Fruit fly (Drosophila melanogaster) whole organism, embryonic: Measurements from ENCODE around the gene chif.

ENCODE experiments used
- CG10209 ChIP-seq: fragments of 200-800 bp; sonication (Bioruptor generic); optimal IDR thresholded peaks from 3 replicates; lab custom pipeline; 2017; ENCODE audit warnings: missing biosample characterization, mild to moderate bottlenecking, missing genetic modification characterization, missing genetic modification reagents
- CG10979 ChIP-seq: fragments of 200-800 bp; sonication (Bioruptor generic); optimal IDR thresholded peaks from 2 replicates; lab custom pipeline; 2018; ENCODE audit warnings: missing biosample characterization, mild to moderate bottlenecking, missing genetic modification characterization, moderate library complexity
- CG11398 ChIP-seq: fragments of 200-800 bp; sonication (Bioruptor generic); optimal IDR thresholded peaks from 2 replicates; lab custom pipeline; 2016; ENCODE audit warnings: missing biosample characterization, missing genetic modification characterization
- CG12942 ChIP-seq: fragments of 200-800 bp; sonication (Bioruptor generic); optimal IDR thresholded peaks from 3 replicates; lab custom pipeline; 2016; ENCODE audit warnings: missing biosample characterization, missing genetic modification characterization
- CG17186 ChIP-seq: fragments of 200-800 bp; sonication (Bioruptor generic); optimal IDR thresholded peaks from 3 replicates; lab custom pipeline; 2017; ENCODE audit warnings: missing biosample characterization, missing genetic modification reagents, missing genetic modification characterization
- CG17328 ChIP-seq: fragments of 200-800 bp; sonication (Bioruptor generic); IDR thresholded peaks from 2 replicates; pipeline ENCODE4 v1.3.6; 2022; ENCODE audit warnings: missing biosample characterization, missing genetic modification characterization
- CG2712 ChIP-seq: fragments of 200-800 bp; optimal IDR thresholded peaks from 3 replicates; lab custom pipeline; 2019; ENCODE audit warnings: missing biosample characterization, mild to moderate bottlenecking, missing genetic modification characterization, moderate library complexity
- CG2889 ChIP-seq: fragments of 200-800 bp; sonication (Bioruptor generic); IDR thresholded peaks from 3 replicates; pipeline ENCODE4 v1.3.6; 2022; ENCODE audit warnings: missing biosample characterization, missing genetic modification characterization
- CG31224 ChIP-seq: fragments of 200-800 bp; sonication (Bioruptor generic); IDR thresholded peaks from 2 replicates; pipeline ENCODE4 v1.3.6; 2022; ENCODE audit warnings: missing biosample characterization, missing genetic modification characterization
- CG7839 ChIP-seq: fragments of 200-800 bp; sonication (Bioruptor generic); optimal IDR thresholded peaks from 3 replicates; lab custom pipeline; 2018; ENCODE audit warnings: missing biosample characterization, mild to moderate bottlenecking, missing genetic modification characterization, moderate library complexity
- CG8089 ChIP-seq: fragments of 200-800 bp; sonication (Bioruptor generic); optimal IDR thresholded peaks from 3 replicates; lab custom pipeline; 2016; ENCODE audit warnings: missing biosample characterization, missing genetic modification characterization
- CG9609 ChIP-seq: fragments of 200-800 bp; sonication (Bioruptor generic); optimal IDR thresholded peaks from 3 replicates; lab custom pipeline; 2016; ENCODE audit warnings: missing biosample characterization, missing genetic modification characterization
- Dad ChIP-seq: fragments of 200-800 bp; sonication (Bioruptor generic); optimal IDR thresholded peaks from 3 replicates; lab custom pipeline; 2016; ENCODE audit warnings: missing biosample characterization, missing genetic modification characterization
- Dref ChIP-seq: fragments of 200-800 bp; sonication (Bioruptor generic); IDR thresholded peaks from 2 replicates; pipeline ENCODE4 v1.3.6; 2022; ENCODE audit warnings: missing biosample characterization, missing genetic modification characterization
- E2f2 ChIP-seq: fragments of 200-800 bp; sonication (Bioruptor generic); IDR thresholded peaks from 2 replicates; pipeline ENCODE4 v1.3.6; 2022; ENCODE audit warnings: missing biosample characterization, missing genetic modification characterization
- Ets97D ChIP-seq: fragments of 200-800 bp; sonication (Bioruptor generic); optimal IDR thresholded peaks from 3 replicates; lab custom pipeline; 2016; ENCODE audit warnings: missing biosample characterization, missing genetic modification characterization
- Hr78 ChIP-seq, 2 experiments: fragments of 200-800 bp in 1 of 2; fragments of >200 bp in 1 of 2; sonication (Bioruptor generic) in 1 of 2; optimal IDR thresholded peaks; 2 replicates each; lab custom pipeline; 2017 to 2019; ENCODE audit warnings: missing biosample characterization in 2 of 2, missing genetic modification characterization in 2 of 2, mild to moderate bottlenecking in 1 of 2, moderate library complexity in 1 of 2
- Hsf ChIP-seq: fragments of 200-800 bp; sonication (Bioruptor generic); optimal IDR thresholded peaks from 3 replicates; lab custom pipeline; 2016; ENCODE audit warnings: missing biosample characterization, missing genetic modification characterization
- NC2α ChIP-seq: fragments of 200-800 bp; sonication (Bioruptor generic); optimal IDR thresholded peaks from 2 replicates; lab custom pipeline; 2016; ENCODE audit warnings: missing biosample characterization, missing genetic modification characterization
- Nf-YB ChIP-seq: fragments of 200-800 bp; sonication (Bioruptor generic); optimal IDR thresholded peaks from 3 replicates; lab custom pipeline; 2019; ENCODE audit warnings: missing biosample characterization, mild to moderate bottlenecking, missing genetic modification characterization, moderate library complexity
- Optix ChIP-seq: fragments of 200-800 bp; sonication (Bioruptor generic); IDR thresholded peaks from 3 replicates; pipeline ENCODE4 v1.3.6; 2022; ENCODE audit warnings: missing biosample characterization, missing genetic modification characterization
- Pdp1 ChIP-seq, 2 experiments: fragments of 200-800 bp; sonication (Bioruptor generic); optimal IDR thresholded peaks; 3 replicates each; lab custom pipeline; 2016; ENCODE audit warnings: missing biosample characterization in 2 of 2, missing genetic modification characterization in 2 of 2, mild to moderate bottlenecking in 1 of 2, moderate library complexity in 1 of 2
- Sin3A ChIP-seq: fragments of >200 bp; optimal IDR thresholded peaks from 2 replicates; lab custom pipeline; 2018
- Sox102F ChIP-seq: fragments of 200-800 bp; sonication (Bioruptor generic); optimal IDR thresholded peaks from 2 replicates; lab custom pipeline; 2018; ENCODE audit warnings: missing biosample characterization, mild to moderate bottlenecking, missing genetic modification characterization, moderate library complexity
- Spps ChIP-seq: fragments of 200-800 bp; sonication (Bioruptor generic); optimal IDR thresholded peaks from 2 replicates; lab custom pipeline; 2018; ENCODE audit warnings: missing biosample characterization, mild to moderate bottlenecking, missing genetic modification characterization
- ac ChIP-seq: fragments of 200-800 bp; sonication (Bioruptor generic); optimal IDR thresholded peaks from 3 replicates; lab custom pipeline; 2017; ENCODE audit warnings: missing biosample characterization, mild to moderate bottlenecking, missing genetic modification characterization
- chif ChIP-seq, 2 experiments: fragments of 200-800 bp; sonication (Bioruptor generic); optimal IDR thresholded peaks; 3 replicates each; lab custom pipeline; 2016; ENCODE audit warnings: missing biosample characterization in 2 of 2, missing genetic modification characterization in 2 of 2
- chm ChIP-seq: fragments of 200-800 bp; sonication (Bioruptor generic); IDR thresholded peaks from 2 replicates; pipeline ENCODE4 v1.3.6; 2022; ENCODE audit warnings: missing biosample characterization, missing genetic modification characterization
- corto ChIP-seq: fragments of 200-800 bp; sonication (Bioruptor generic); optimal IDR thresholded peaks from 2 replicates; lab custom pipeline; 2016; ENCODE audit warnings: missing biosample characterization, mild to moderate bottlenecking, missing genetic modification characterization, moderate library complexity
- fd102C ChIP-seq: fragments of 200-800 bp; sonication (Bioruptor generic); optimal IDR thresholded peaks from 2 replicates; lab custom pipeline; 2018; ENCODE audit warnings: missing biosample characterization, mild to moderate bottlenecking, missing genetic modification characterization, moderate library complexity
- fd3F ChIP-seq: fragments of 200-800 bp; sonication (Bioruptor generic); optimal IDR thresholded peaks from 2 replicates; lab custom pipeline; 2018; ENCODE audit warnings: missing biosample characterization, mild to moderate bottlenecking, missing genetic modification characterization, moderate library complexity
- fd64A ChIP-seq: fragments of 200-800 bp; sonication (Bioruptor generic); optimal IDR thresholded peaks from 3 replicates; lab custom pipeline; 2018; ENCODE audit warnings: missing biosample characterization, mild to moderate bottlenecking, missing genetic modification characterization
- fru ChIP-seq: fragments of >200 bp; optimal IDR thresholded peaks from 2 replicates; lab custom pipeline; 2017
- ftz-f1 ChIP-seq: fragments of 200-800 bp; sonication (Bioruptor generic); optimal IDR thresholded peaks from 2 replicates; lab custom pipeline; 2016; ENCODE audit warnings: missing biosample characterization, missing genetic modification characterization
- gcm ChIP-seq: fragments of 200-800 bp; sonication (Bioruptor generic); optimal IDR thresholded peaks from 2 replicates; lab custom pipeline; 2019; ENCODE audit warnings: missing biosample characterization, mild to moderate bottlenecking, missing genetic modification characterization, moderate library complexity
- ham ChIP-seq: fragments of 200-800 bp; sonication (Bioruptor generic); IDR thresholded peaks from 2 replicates; pipeline ENCODE4 v1.3.6; 2022; ENCODE audit warnings: missing biosample characterization, missing genetic modification characterization
- lilli ChIP-seq: fragments of 200-800 bp; sonication (Bioruptor generic); optimal IDR thresholded peaks from 3 replicates; lab custom pipeline; 2016; ENCODE audit warnings: missing biosample characterization, missing genetic modification characterization
- lola ChIP-seq, 3 experiments: fragments of >200 bp in 2 of 3; fragments of 200-800 bp in 1 of 3; sonication (Bioruptor generic) in 1 of 3; optimal IDR thresholded peaks; 2 replicates each; lab custom pipeline; 2017 to 2019; ENCODE audit warnings: missing biosample characterization in 3 of 3, missing genetic modification characterization in 3 of 3, mild to moderate bottlenecking in 1 of 3, moderate library complexity in 1 of 3
- pan ChIP-seq, 4 experiments: fragments of >200 bp in 3 of 4; fragments of 200-800 bp in 1 of 4; sonication (Bioruptor generic) in 1 of 4; optimal IDR thresholded peaks in 3 of 4; IDR thresholded peaks in 1 of 4; 2 replicates each; pipeline versions ENCODE4 v1.3.6 to Lab custom; 2017 to 2022; ENCODE audit warnings: missing biosample characterization in 2 of 4, missing genetic modification characterization in 2 of 4, mixed read lengths in 1 of 4
- pnt ChIP-seq: fragments of 200-800 bp; sonication (Bioruptor generic); optimal IDR thresholded peaks from 3 replicates; lab custom pipeline; 2016; ENCODE audit warnings: missing biosample characterization, missing genetic modification characterization
- run ChIP-seq: fragments of 200-800 bp; sonication (Bioruptor generic); optimal IDR thresholded peaks from 3 replicates; lab custom pipeline; 2018; ENCODE audit warnings: missing biosample characterization, mild to moderate bottlenecking, missing genetic modification characterization
- salm ChIP-seq: fragments of 200-800 bp; sonication (Bioruptor generic); optimal IDR thresholded peaks from 2 replicates; lab custom pipeline; 2018; ENCODE audit warnings: missing biosample characterization, mild to moderate bottlenecking, missing genetic modification characterization
- tna ChIP-seq: fragments of 200-800 bp; sonication (Bioruptor generic); IDR thresholded peaks from 2 replicates; pipeline ENCODE4 v1.3.6; 2022; ENCODE audit warnings: missing biosample characterization, missing genetic modification characterization; ENCODE audit not compliant: partially characterized antibody
- tup ChIP-seq: fragments of 200-800 bp; sonication (Bioruptor generic); optimal IDR thresholded peaks from 2 replicates; lab custom pipeline; 2016; ENCODE audit warnings: missing biosample characterization, mild to moderate bottlenecking, missing genetic modification characterization, moderate library complexity
- wdn ChIP-seq: fragments of 200-800 bp; sonication (Bioruptor generic); IDR thresholded peaks from 2 replicates; pipeline ENCODE4 v1.3.6; 2022; ENCODE audit warnings: missing biosample characterization, missing genetic modification characterization
- wor ChIP-seq: fragments of 200-800 bp; sonication (Bioruptor generic); IDR thresholded peaks from 2 replicates; pipeline ENCODE4 v1.3.6; 2022; ENCODE audit warnings: missing biosample characterization, missing genetic modification characterization
- zen2 ChIP-seq: fragments of 200-800 bp; sonication (Bioruptor generic); IDR thresholded peaks from 3 replicates; pipeline ENCODE4 v1.3.6; 2022; ENCODE audit warnings: missing biosample characterization, missing genetic modification characterization; ENCODE audit not compliant: partially characterized antibody

The chif gene

dm6 chr2L:16310648-16311047 is 41.8 kb downstream of the chif start, which contains the start of the genes cni and fzy (continued):
- TF ChIP-seq CG10979 (tag; lab: Kevin White, UChicago) (no peak), pnt (GFP tag; lab: Kevin White, UChicago) (no peak), CG2712 (tag; lab: Kevin White, UChicago) (peak; percentile 63), Nf-YB (peak; percentile 7), Hsf (GFP tag; lab: Kevin White, UChicago) (peak; percentile 48), Optix (GFP tag; lab: Robert Waterston, UW) (no peak)

DNA sequence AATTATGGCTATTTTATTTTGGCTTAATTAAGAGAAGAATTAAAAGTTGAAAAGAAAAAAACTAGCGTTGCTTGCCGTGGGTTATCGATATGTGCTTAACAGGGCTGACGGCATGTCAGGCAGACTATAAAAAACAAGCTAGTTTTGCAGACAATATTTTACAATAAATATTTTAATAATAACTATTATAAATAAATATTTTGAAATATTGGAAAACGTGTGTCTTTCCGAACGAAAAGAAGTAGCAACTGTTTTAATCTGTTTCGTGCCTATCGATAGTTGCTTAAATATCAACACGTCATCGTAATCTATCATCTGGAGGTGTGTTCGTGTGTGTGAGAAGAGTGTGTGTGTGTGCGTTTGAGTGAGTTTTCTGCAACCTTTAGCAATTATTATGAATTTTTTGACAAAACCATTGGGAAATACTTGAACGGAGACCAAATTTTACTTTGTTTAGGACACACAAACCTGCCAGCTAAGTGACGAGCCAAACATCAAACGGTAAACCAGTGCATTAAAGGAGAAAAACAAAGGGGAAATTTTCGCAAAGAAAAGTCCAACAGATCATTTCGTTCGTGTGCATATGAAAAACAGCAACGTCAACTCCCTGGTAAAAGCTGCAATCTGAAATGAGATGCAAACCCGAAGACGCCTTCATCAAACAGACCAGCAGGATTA is 45.3 kb downstream of the chif start, which contains the start of the genes CG5861 and Syx5:
Gene CG5861 (minus strand): TSS at position 273 of the 678 bp plus-strand sequence.
Gene Syx5 (plus strand): TSS at position 321 of the 678 bp plus-strand sequence.
- TF ChIP-seq pan (optimal IDR thresholded peaks at IDR 0.05; lab: Kevin White, UChicago) (no peak), pan (GFP tag; optimal IDR thresholded peaks at IDR 0.05 in 1 of 2, IDR thresholded peaks at IDR 0.05 in 1 of 2) (peak in 1 of 2 experiments; percentile 50), Spps (tag; lab: Kevin White, UChicago) (no peak), chif (GFP tag; optimal IDR thresholded peaks at IDR 0.05; lab: Kevin White, UChicago) (no peak), corto (GFP tag; lab: Kevin White, UChicago) (no peak), Dref (GFP tag; lab: Robert Waterston, UW) (peak; percentile 75), CG8089 (GFP tag; lab: Kevin White, UChicago) (no peak), ham (GFP tag; lab: Robert Waterston, UW) (no peak), salm (tag; lab: Kevin White, UChicago) (peak; percentile 45), lola (GFP tag; optimal IDR thresholded peaks at IDR 0.05; lab: Kevin White, UChicago) (peak in 1 of 3 experiments; percentile 36), CG12942 (peak; percentile 28), CG10209 (GFP tag; lab: Kevin White, UChicago) (peak; percentile 19), Sin3A (peak; percentile 0), E2f2 (GFP tag; lab: Robert Waterston, UW) (peak; percentile 54), lilli (GFP tag; lab: Kevin White, UChicago) (peak; percentile 57), CG7839 (tag; lab: Kevin White, UChicago) (no peak), Sox102F (no peak), fd102C (no peak), tup (GFP tag; lab: Kevin White, UChicago) (peak; percentile 37), zen2 (GFP tag; lab: Robert Waterston, UW) (no peak; the same call in 2 of the 3 replicates), ac (no peak), CG11398 (no peak), Pdp1 (GFP tag; optimal IDR thresholded peaks at IDR 0.05; lab: Kevin White, UChicago) (peak in 1 of 2 experiments; percentile 42), Hr78 (GFP tag; optimal IDR thresholded peaks at IDR 0.05; lab: Kevin White, UChicago) (peak in 1 of 2 experiments; percentile 18), Dad (GFP tag; lab: Kevin White, UChicago) (no peak), Ets97D (GFP tag; lab: Kevin White, UChicago) (peak; percentile 32), wdn (no peak), CG17328 (GFP tag; lab: Robert Waterston, UW) (0 out of 2 replicates have a peak, but pooled peaks have one; percentile 54), gcm (peak; percentile 68), CG17186 (no peak), fd64A (GFP tag; lab: Kevin White, UChicago) (no peak), CG31224 (peak; percentile 39; the same call in 1 of the 2 replicates), wor (GFP tag; lab: Robert Waterston, UW) (no peak), chm (GFP tag; lab: Robert Waterston, UW) (no peak), run (tag; lab: Kevin White, UChicago) (no peak), NC2α (GFP tag; lab: Kevin White, UChicago) (no peak), fd3F (GFP tag; lab: Kevin White, UChicago) (peak; percentile 20), ftz-f1 (GFP tag; lab: Kevin White, UChicago) (no peak), fru (lab: Kevin White, UChicago) (no peak), tna (peak; percentile 79), CG2889 (GFP tag; lab: Robert Waterston, UW) (no peak), CG9609 (GFP tag; lab: Kevin White, UChicago) (no peak)
